Worm (Caenorhabditis elegans): ENCODE measurements around the gene sir-2.2.

The sir-2.2 gene

ce11 chrX:13284618-13285017 lies 43.2 kb upstream of the sir-2.2 start:
- TF ChIP-seq elt-2 (tag; optimal IDR thresholded peaks at IDR 0.05) = no peak

- TF ChIP-seq C08G9.2 (tag; optimal IDR thresholded peaks at IDR 0.05) = no peak
These were observed 41.3 kb upstream of the sir-2.2 start, which contains the start of gene R04D3.2 for ce11 chrX:13286533-13286932. Gene R04D3.2 (minus strand): TSS chrX:13286633.

- no peak for TF ChIP-seq ets-4 (tag; optimal IDR thresholded peaks at IDR 0.05)
- no peak for TF ChIP-seq elt-4 (tag; optimal IDR thresholded peaks at IDR 0.05)
- no peak for TF ChIP-seq unc-3 (GFP tag; conservative IDR thresholded peaks at IDR 0.05)
- TF ChIP-seq unc-3 (tag; optimal IDR thresholded peaks at IDR 0.05) = no peak
- TF ChIP-seq ceh-22 (tag; optimal IDR thresholded peaks at IDR 0.05) = no peak
- TF ChIP-seq tbx-7 (tag; optimal IDR thresholded peaks at IDR 0.05) = no peak
- no peak for TF ChIP-seq ceh-24 (tag; optimal IDR thresholded peaks at IDR 0.05)
- no peak for TF ChIP-seq unc-42 (tag; optimal IDR thresholded peaks at IDR 0.05)
- TF ChIP-seq fkh-6 (tag; optimal IDR thresholded peaks at IDR 0.05) = no peak
- TF ChIP-seq fax-1 (tag; optimal IDR thresholded peaks at IDR 0.05) = no peak
- no peak for TF ChIP-seq che-1 (tag; optimal IDR thresholded peaks at IDR 0.05)
- TF ChIP-seq zip-5 (tag; optimal IDR thresholded peaks at IDR 0.05) = no peak
These were observed 39.2 kb upstream of the sir-2.2 start, which contains the start of gene R04D3.4 for ce11 chrX:13288715-13289114. Gene R04D3.4 (minus strand): TSS chrX:13288815.

DNA sequence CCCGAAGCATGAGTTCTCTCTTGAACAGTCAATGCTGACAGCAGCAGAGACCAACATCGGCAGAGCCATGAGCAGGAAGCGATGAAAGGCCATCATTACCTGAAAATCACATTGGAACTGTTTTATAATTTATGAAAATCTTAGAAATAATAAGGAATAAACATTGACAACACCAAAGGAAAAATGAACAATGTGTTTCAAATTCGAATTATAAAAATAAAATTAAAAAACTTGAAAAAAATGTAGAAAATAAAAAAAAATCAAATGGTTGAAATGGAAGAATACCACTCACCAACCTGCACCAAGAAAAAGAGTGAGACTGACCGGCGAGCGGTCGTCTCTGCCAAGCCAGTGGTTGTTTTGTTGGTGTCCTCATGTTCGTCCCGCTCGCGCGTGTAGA lies 37.3 kb upstream of the sir-2.2 start, which contains the start of gene R04D3.3:
Gene R04D3.3 (minus strand): TSS at position 101 of the 400 bp plus-strand sequence.
- no peak for TF ChIP-seq eyg-1 (tag; optimal IDR thresholded peaks at IDR 0.05)
- no peak for TF ChIP-seq ahr-1 (tag; optimal IDR thresholded peaks at IDR 0.05)
- TF ChIP-seq unc-3 (GFP tag; conservative IDR thresholded peaks at IDR 0.05) = no peak
- no peak for TF ChIP-seq unc-3 (tag; optimal IDR thresholded peaks at IDR 0.05)
- no peak for TF ChIP-seq dve-1 (tag; optimal IDR thresholded peaks at IDR 0.05)
- no peak for TF ChIP-seq mec-3 (tag; optimal IDR thresholded peaks at IDR 0.05; ENCODE audit: borderline replicate concordance)
- no peak for TF ChIP-seq ceh-18 (tag; optimal IDR thresholded peaks at IDR 0.05)
- no peak for TF ChIP-seq madf-2 (tag; optimal IDR thresholded peaks at IDR 0.05)
- no peak for TF ChIP-seq elt-2 (tag; optimal IDR thresholded peaks at IDR 0.05)
- TF ChIP-seq hlh-6 (tag; optimal IDR thresholded peaks at IDR 0.05) = no peak
- TF ChIP-seq hlh-30 (tag; optimal IDR thresholded peaks at IDR 0.05; ENCODE audit: insufficient read depth) = no peak
- no peak for TF ChIP-seq hlh-8 (tag; optimal IDR thresholded peaks at IDR 0.05)
- no peak for TF ChIP-seq K02D7.2 (tag; optimal IDR thresholded peaks at IDR 0.05)
- TF ChIP-seq pha-2 (tag; optimal IDR thresholded peaks at IDR 0.05) = no peak
- no peak for TF ChIP-seq K09A11.1 (tag; optimal IDR thresholded peaks at IDR 0.05; ENCODE audit: insufficient read depth)
- TF ChIP-seq ceh-9 (tag; optimal IDR thresholded peaks at IDR 0.05) = no peak
- TF ChIP-seq unc-55 (GFP tag; optimal IDR thresholded peaks at IDR 0.05) = no peak
- TF ChIP-seq sdc-2 (tag; optimal IDR thresholded peaks at IDR 0.05) = no peak
- no peak for TF ChIP-seq C38D4.7 (GFP tag; optimal IDR thresholded peaks at IDR 0.05)
- TF ChIP-seq gmeb-2 (tag; optimal IDR thresholded peaks at IDR 0.05) = no peak
- TF ChIP-seq zip-5 (tag; optimal IDR thresholded peaks at IDR 0.05) = no peak

DNA sequence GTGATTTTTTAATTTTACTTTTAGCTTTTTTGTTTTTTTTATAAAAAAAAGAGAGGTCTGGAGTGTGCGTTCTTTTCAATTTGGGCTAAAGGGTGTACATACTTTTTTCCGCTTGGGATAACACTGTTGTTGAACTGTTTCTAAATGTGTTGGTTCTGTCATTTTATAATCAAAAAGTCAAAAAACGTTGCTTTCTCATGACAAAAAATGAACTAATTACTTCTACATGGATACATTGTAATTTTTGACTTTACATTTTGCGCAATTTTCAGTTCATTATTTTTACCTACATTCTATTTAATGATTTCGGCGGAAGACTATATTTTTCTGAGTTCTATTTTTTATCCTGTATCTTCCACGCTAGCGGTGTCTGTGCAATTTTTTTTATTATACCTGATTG lies 36.4 kb upstream of the sir-2.2 start, which contains the start of gene srd-38:
Gene srd-38 (plus strand): TSS at position 301 of the 400 bp plus-strand sequence.
- TF ChIP-seq pat-9 (tag; optimal IDR thresholded peaks at IDR 0.05) = no peak
- no peak for TF ChIP-seq pha-4 (tag; optimal IDR thresholded peaks at IDR 0.05)
- TF ChIP-seq pha-2 (tag; optimal IDR thresholded peaks at IDR 0.05) = no peak
- no peak for TF ChIP-seq ceh-22 (tag; optimal IDR thresholded peaks at IDR 0.05)
- no peak for TF ChIP-seq ama-1 (optimal IDR thresholded peaks at IDR 0.05)
- TF ChIP-seq ceh-14 (tag; optimal IDR thresholded peaks at IDR 0.05) = no peak
- no peak for TF ChIP-seq madf-2 (tag; optimal IDR thresholded peaks at IDR 0.05)
- no peak for TF ChIP-seq ttx-3 (tag; optimal IDR thresholded peaks at IDR 0.05)
- TF ChIP-seq pros-1 (tag; optimal IDR thresholded peaks at IDR 0.05) = no peak
